Comparison of ENCODE assay signal across 1 fruit fly cellular context in the genomic region with DNA sequence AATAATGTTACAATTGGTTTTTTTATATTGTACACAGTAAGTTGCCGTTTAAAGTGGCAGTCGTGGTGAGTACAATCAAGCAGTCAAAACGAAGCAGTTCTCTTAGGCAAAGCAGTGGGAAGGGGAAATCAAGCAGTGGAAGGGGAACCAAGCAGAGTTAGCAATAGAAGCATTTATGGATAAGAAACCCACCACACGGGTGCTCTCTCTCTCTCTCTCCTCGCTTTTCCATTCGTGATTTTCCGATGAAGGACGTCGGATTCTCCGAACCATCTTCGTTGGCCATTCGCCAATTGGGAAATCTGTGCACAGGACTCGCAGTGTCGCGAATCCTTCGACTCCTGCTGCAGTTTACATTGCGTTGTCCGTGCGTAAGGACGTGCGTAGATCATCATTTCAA.
TF ChIP-seq lines count a peak whose summit lies in the region.

Gene beat-Ia (plus strand): TSS at position 319 of the 400 bp plus-strand sequence.

TF ChIP-seq in whole organism, embryonic, 481 proteins besides CTCF, POLR2A, EP300 and RAD21 (continued from another document):
- TF ChIP-seq gce (GFP tag; IDR thresholded peaks at IDR 0.05; lab: Robert Waterston, UW) (no peak), CG18262 (tag; optimal IDR thresholded peaks at IDR 0.05; lab: Kevin White, UChicago) (no peak), inv (GFP tag; IDR thresholded peaks at IDR 0.05; lab: Robert Waterston, UW; ENCODE audit: partially characterized antibody) (no peak), lbe (GFP tag; optimal IDR thresholded peaks at IDR 0.05; lab: Kevin White, UChicago) (no peak), Nf-YB (GFP tag; optimal IDR thresholded peaks at IDR 0.05; lab: Kevin White, UChicago) (peak; percentile 62), lov (optimal IDR thresholded peaks at IDR 0.05; lab: Kevin White, UChicago) (no peak), lov (GFP tag; IDR thresholded peaks at IDR 0.05; lab: Robert Waterston, UW) (peak; percentile 66; the same call in 2 of the 3 replicates), CG10565 (GFP tag; optimal IDR thresholded peaks at IDR 0.05; lab: Kevin White, UChicago) (no peak), CG17802 (tag; optimal IDR thresholded peaks at IDR 0.05; lab: Kevin White, UChicago) (no peak), CG31365 (tag; optimal IDR thresholded peaks at IDR 0.05; lab: Kevin White, UChicago) (peak; percentile 98), crp (GFP tag; optimal IDR thresholded peaks at IDR 0.05; lab: Kevin White, UChicago) (no peak), nau (GFP tag; optimal IDR thresholded peaks at IDR 0.05; lab: Kevin White, UChicago) (no peak), CG1832 (GFP tag; optimal IDR thresholded peaks at IDR 0.05; lab: Kevin White, UChicago) (peak; percentile 40), chm (GFP tag; IDR thresholded peaks at IDR 0.05; lab: Robert Waterston, UW) (no peak), stwl (tag; optimal IDR thresholded peaks at IDR 0.05; lab: Kevin White, UChicago) (peak; percentile 99), cas (GFP tag; IDR thresholded peaks at IDR 0.05; lab: Robert Waterston, UW) (no peak), Dip2 (GFP tag; IDR thresholded peaks at IDR 0.05; lab: Robert Waterston, UW) (no peak), scrt (GFP tag; optimal IDR thresholded peaks at IDR 0.05; lab: Kevin White, UChicago) (peak; percentile 75), knrl (GFP tag; IDR thresholded peaks at IDR 0.05; lab: Robert Waterston, UW; ENCODE audit: partially characterized antibody) (peak; percentile 71), Dek (tag; optimal IDR thresholded peaks at IDR 0.05; lab: Kevin White, UChicago) (no peak), CG2712 (tag; optimal IDR thresholded peaks at IDR 0.05; lab: Kevin White, UChicago) (no peak), CG11696 (GFP tag; IDR thresholded peaks at IDR 0.05; lab: Robert Waterston, UW) (no peak)
